Fruit fly (Drosophila melanogaster) S2 (cell line): ENCODE data around the gene CG14810.
A peak's percentile ranks its signal among the peaks of the same experiment; 100 is the strongest.

Experiments
- CG8478 ChIP-seq: fragments of >200 bp; optimal IDR thresholded peaks from 2 replicates; lab custom pipeline; 2018
- CTCF ChIP-seq, 2 experiments: fragments of >200 bp; optimal IDR thresholded peaks; 2 replicates each; lab custom pipeline; 2018

CG14810 gene

dm6 chrX:1773532-1774346 is 46.4 kb downstream of the CG14810 start, which contains the start of the genes prage and Adar:
prage (plus strand) TSS chrX:1773719.
Adar (plus strand) TSS chrX:1773725.
- TF ChIP-seq CTCF (optimal IDR thresholded peaks at IDR 0.05; lab: Kevin White, UChicago), result no peak
- TF ChIP-seq CG8478 (lab: Kevin White, UChicago), result no peak

- peak; percentile 95 to 97 for TF ChIP-seq CTCF (optimal IDR thresholded peaks at IDR 0.05; lab: Kevin White, UChicago)
- TF ChIP-seq CG8478 (lab: Kevin White, UChicago), result no peak
Measured at dm6 chrX:1772626-1773025, 47.5 kb downstream of the CG14810 start.
